Fruit fly (Drosophila melanogaster) whole organism, embryonic: Measurements from ENCODE around the gene CG13138.

Experiments used
- Adf1 ChIP-seq: fragments of 200-800 bp; sonication (Bioruptor generic); IDR thresholded peaks from 2 replicates; pipeline ENCODE4 v1.3.6; 2022; ENCODE audit warnings: missing biosample characterization, missing genetic modification characterization
- Asciz ChIP-seq: fragments of 200-800 bp; sonication (Bioruptor generic); optimal IDR thresholded peaks from 2 replicates; lab custom pipeline; 2017; ENCODE audit warnings: missing biosample characterization, mild to moderate bottlenecking, missing genetic modification characterization, missing genetic modification reagents
- B-H1 ChIP-seq: fragments of 200-800 bp; sonication (Bioruptor generic); IDR thresholded peaks from 3 replicates; pipeline ENCODE4 v1.3.6; 2022; ENCODE audit warnings: missing biosample characterization, missing genetic modification characterization
- B-H2 ChIP-seq: fragments of 200-800 bp; sonication (Bioruptor generic); optimal IDR thresholded peaks from 2 replicates; lab custom pipeline; 2018; ENCODE audit warnings: missing biosample characterization, mild to moderate bottlenecking, missing genetic modification characterization
- Bdp1 ChIP-seq: fragments of 200-800 bp; sonication (Bioruptor generic); optimal IDR thresholded peaks from 3 replicates; lab custom pipeline; 2016; ENCODE audit warnings: missing biosample characterization, missing genetic modification characterization
- CG10543 ChIP-seq: fragments of 200-800 bp; sonication (Bioruptor generic); optimal IDR thresholded peaks from 3 replicates; lab custom pipeline; 2017; ENCODE audit warnings: missing biosample characterization, mild to moderate bottlenecking, missing genetic modification characterization, moderate library complexity
- CG10654 ChIP-seq: fragments of 200-800 bp; sonication (Bioruptor generic); optimal IDR thresholded peaks from 2 replicates; lab custom pipeline; 2016; ENCODE audit warnings: missing biosample characterization, missing genetic modification characterization
- CG10959 ChIP-seq: fragments of 200-800 bp; sonication (Bioruptor generic); IDR thresholded peaks from 2 replicates; pipeline ENCODE4 v1.3.6; 2022; ENCODE audit warnings: missing biosample characterization, missing genetic modification characterization
- CG14965 ChIP-seq: fragments of 200-800 bp; sonication (Bioruptor generic); optimal IDR thresholded peaks from 2 replicates; lab custom pipeline; 2016; ENCODE audit warnings: missing biosample characterization, missing genetic modification characterization, borderline replicate concordance
- CG1647 ChIP-seq: fragments of 200-800 bp; sonication (Bioruptor generic); optimal IDR thresholded peaks from 3 replicates; lab custom pipeline; 2016; ENCODE audit warnings: missing biosample characterization, missing genetic modification characterization
- CG16863 ChIP-seq: fragments of 200-800 bp; sonication (Bioruptor generic); optimal IDR thresholded peaks from 3 replicates; lab custom pipeline; 2016; ENCODE audit warnings: missing biosample characterization, missing genetic modification characterization
- CG17802 ChIP-seq: fragments of 200-800 bp; sonication (Bioruptor generic); optimal IDR thresholded peaks from 2 replicates; lab custom pipeline; 2018; ENCODE audit warnings: missing biosample characterization, mild to moderate bottlenecking, missing genetic modification characterization, moderate library complexity
- CG18619 ChIP-seq: fragments of 200-800 bp; sonication (Bioruptor generic); optimal IDR thresholded peaks from 3 replicates; lab custom pipeline; 2017; ENCODE audit warnings: missing biosample characterization, mild to moderate bottlenecking, missing genetic modification characterization
- CG2889 ChIP-seq: fragments of 200-800 bp; sonication (Bioruptor generic); IDR thresholded peaks from 3 replicates; pipeline ENCODE4 v1.3.6; 2022; ENCODE audit warnings: missing biosample characterization, missing genetic modification characterization
- CG34224 ChIP-seq: fragments of 200-800 bp; sonication (Bioruptor generic); IDR thresholded peaks from 3 replicates; pipeline ENCODE4 v1.3.6; 2022; ENCODE audit warnings: missing biosample characterization, missing genetic modification characterization; ENCODE audit not compliant: partially characterized antibody
- CG3726 ChIP-seq: fragments of 200-800 bp; sonication (Bioruptor generic); IDR thresholded peaks from 3 replicates; pipeline ENCODE4, ENCODE4 v1.3.6; 2022; ENCODE audit warnings: missing biosample characterization, missing genetic modification characterization
- CG8281 ChIP-seq: fragments of 200-800 bp; sonication (Bioruptor generic); optimal IDR thresholded peaks from 2 replicates; lab custom pipeline; 2018; ENCODE audit warnings: missing biosample characterization, mild to moderate bottlenecking, missing genetic modification characterization, moderate library complexity
- CG9215 ChIP-seq: fragments of 200-800 bp; sonication (Bioruptor generic); IDR thresholded peaks from 2 replicates; pipeline ENCODE4 v1.3.6; 2022; ENCODE audit warnings: missing biosample characterization, missing genetic modification characterization
- CG9437 ChIP-seq: fragments of 200-800 bp; sonication (Bioruptor generic); optimal IDR thresholded peaks from 2 replicates; lab custom pipeline; 2018; ENCODE audit warnings: missing biosample characterization, mild to moderate bottlenecking, missing genetic modification characterization
- CTCF ChIP-seq: fragments of 200-800 bp; sonication (Bioruptor generic); optimal IDR thresholded peaks from 2 replicates; lab custom pipeline; 2017; ENCODE audit warnings: missing biosample characterization, mild to moderate bottlenecking, missing genetic modification characterization, moderate library complexity
- CoRest ChIP-seq: fragments of 200-800 bp; sonication (Bioruptor generic); optimal IDR thresholded peaks from 3 replicates; lab custom pipeline; 2018; ENCODE audit warnings: missing biosample characterization, mild to moderate bottlenecking, missing genetic modification characterization, moderate library complexity
- CrebB ChIP-seq: fragments of 200-800 bp; sonication (Bioruptor generic); optimal IDR thresholded peaks from 3 replicates; lab custom pipeline; 2018; ENCODE audit warnings: missing biosample characterization, mild to moderate bottlenecking, missing genetic modification characterization
- D19B ChIP-seq: fragments of 200-800 bp; sonication (Bioruptor generic); optimal IDR thresholded peaks from 2 replicates; lab custom pipeline; 2017; ENCODE audit warnings: missing biosample characterization, mild to moderate bottlenecking, missing genetic modification characterization
- Deaf1 ChIP-seq: fragments of 200-800 bp; optimal IDR thresholded peaks from 3 replicates; lab custom pipeline; 2019; ENCODE audit warnings: missing biosample characterization, mild to moderate bottlenecking, missing genetic modification characterization, moderate library complexity
- Gsc ChIP-seq: fragments of 200-800 bp; sonication (Bioruptor generic); IDR thresholded peaks from 2 replicates; pipeline ENCODE4 v1.3.6; 2022; ENCODE audit warnings: missing biosample characterization, missing genetic modification characterization
- Hr3 ChIP-seq: fragments of 200-800 bp; sonication (Bioruptor generic); optimal IDR thresholded peaks from 3 replicates; lab custom pipeline; 2016; ENCODE audit warnings: missing biosample characterization, missing genetic modification characterization
- Jarid2 ChIP-seq: fragments of 200-800 bp; sonication (Bioruptor generic); optimal IDR thresholded peaks from 3 replicates; lab custom pipeline; 2017; ENCODE audit warnings: mild to moderate bottlenecking, missing biosample characterization, missing genetic modification reagents, missing genetic modification characterization
- Lhr ChIP-seq: fragments of 200-800 bp; sonication (Bioruptor generic); optimal IDR thresholded peaks from 3 replicates; lab custom pipeline; 2017; ENCODE audit warnings: mild to moderate bottlenecking, missing biosample characterization, missing genetic modification reagents, missing genetic modification characterization
- Lpt ChIP-seq: fragments of >200 bp; optimal IDR thresholded peaks from 2 replicates; lab custom pipeline; 2018; ENCODE audit warnings: missing biosample characterization, missing genetic modification characterization
- NC2β ChIP-seq: fragments of 200-800 bp; sonication (Bioruptor generic); optimal IDR thresholded peaks from 2 replicates; lab custom pipeline; 2016; ENCODE audit warnings: missing biosample characterization, missing genetic modification characterization
- NK7.1 ChIP-seq: fragments of 200-800 bp; sonication (Bioruptor generic); optimal IDR thresholded peaks from 3 replicates; lab custom pipeline; 2016; ENCODE audit warnings: missing biosample characterization, missing genetic modification characterization
- Opbp ChIP-seq: fragments of 200-800 bp; sonication (Bioruptor generic); IDR thresholded peaks from 3 replicates; pipeline ENCODE4 v1.3.6; 2022; ENCODE audit warnings: missing biosample characterization, missing genetic modification characterization; ENCODE audit not compliant: partially characterized antibody
- Rx ChIP-seq: fragments of 200-800 bp; sonication (Bioruptor generic); IDR thresholded peaks from 2 replicates; pipeline ENCODE4 v1.3.6; 2022; ENCODE audit warnings: missing biosample characterization, missing genetic modification characterization
- Ssrp ChIP-seq: fragments of 200-800 bp; sonication (Bioruptor generic); optimal IDR thresholded peaks from 2 replicates; lab custom pipeline; 2018; ENCODE audit warnings: missing biosample characterization, mild to moderate bottlenecking, missing genetic modification characterization, moderate library complexity
- Taf1 ChIP-seq: fragments of 200-800 bp; sonication (Bioruptor generic); IDR thresholded peaks from 2 replicates; pipeline ENCODE4 v1.3.6; 2022; ENCODE audit warnings: missing biosample characterization, missing genetic modification characterization
- az2 ChIP-seq: fragments of 200-800 bp; sonication (Bioruptor generic); optimal IDR thresholded peaks from 3 replicates; lab custom pipeline; 2016; ENCODE audit warnings: missing biosample characterization, missing genetic modification characterization
- bsh ChIP-seq, 2 experiments: fragments of 200-800 bp; sonication (Bioruptor generic); optimal IDR thresholded peaks; 2 replicates each; lab custom pipeline; 2017 to 2018; ENCODE audit warnings: mild to moderate bottlenecking in 2 of 2, missing biosample characterization in 2 of 2, missing genetic modification characterization in 2 of 2, moderate library complexity in 1 of 2
- dysf ChIP-seq: fragments of 200-800 bp; sonication (Bioruptor generic); IDR thresholded peaks from 3 replicates; pipeline ENCODE4 v1.3.6; 2022; ENCODE audit warnings: missing biosample characterization, missing genetic modification characterization
- gro ChIP-seq: fragments of 200-800 bp; sonication (Bioruptor generic); optimal IDR thresholded peaks from 2 replicates; lab custom pipeline; 2016; ENCODE audit warnings: missing biosample characterization, missing genetic modification characterization
- ken ChIP-seq: fragments of 200-800 bp; sonication (Bioruptor generic); IDR thresholded peaks from 3 replicates; pipeline ENCODE4 v1.3.6; 2022; ENCODE audit warnings: missing biosample characterization, missing genetic modification characterization
- luna ChIP-seq: fragments of 200-800 bp; sonication (Bioruptor generic); optimal IDR thresholded peaks from 2 replicates; lab custom pipeline; 2016; ENCODE audit warnings: missing biosample characterization, missing genetic modification characterization
- nerfin-2 ChIP-seq: fragments of 200-800 bp; sonication (Bioruptor generic); IDR thresholded peaks from 2 replicates; pipeline ENCODE4 v1.3.6; 2022; ENCODE audit warnings: missing biosample characterization, missing genetic modification characterization; ENCODE audit not compliant: partially characterized antibody
- onecut ChIP-seq: fragments of 200-800 bp; sonication (Bioruptor generic); IDR thresholded peaks from 2 replicates; pipeline ENCODE4 v1.3.6; 2022; ENCODE audit warnings: missing biosample characterization, missing genetic modification characterization
- p53 ChIP-seq: fragments of 200-800 bp; sonication (Bioruptor generic); optimal IDR thresholded peaks from 2 replicates; lab custom pipeline; 2016; ENCODE audit warnings: missing biosample characterization, missing genetic modification characterization
- slbo ChIP-seq: fragments of 200-800 bp; sonication (Bioruptor generic); IDR thresholded peaks from 2 replicates; pipeline ENCODE4 v1.3.6; 2022; ENCODE audit warnings: missing biosample characterization, missing genetic modification characterization
- slou ChIP-seq: fragments of 200-800 bp; sonication (Bioruptor generic); optimal IDR thresholded peaks from 3 replicates; lab custom pipeline; 2016; ENCODE audit warnings: missing biosample characterization, missing genetic modification characterization
- tin ChIP-seq: fragments of 200-800 bp; sonication (Bioruptor generic); optimal IDR thresholded peaks from 3 replicates; lab custom pipeline; 2016; ENCODE audit warnings: missing biosample characterization, missing genetic modification characterization
- tio ChIP-seq: fragments of 200-800 bp; sonication (Bioruptor generic); optimal IDR thresholded peaks from 2 replicates; lab custom pipeline; 2017; ENCODE audit warnings: missing biosample characterization, missing genetic modification characterization, inconsistent platforms
- trh ChIP-seq: fragments of 200-800 bp; sonication (Bioruptor generic); optimal IDR thresholded peaks from 2 replicates; lab custom pipeline; 2016; ENCODE audit warnings: missing biosample characterization, missing genetic modification characterization
- vnd ChIP-seq: fragments of 200-800 bp; sonication (Bioruptor generic); IDR thresholded peaks from 3 replicates; pipeline ENCODE4 v1.3.6; 2022; ENCODE audit warnings: missing biosample characterization, missing genetic modification characterization; ENCODE audit not compliant: partially characterized antibody
- wdn ChIP-seq: fragments of 200-800 bp; sonication (Bioruptor generic); IDR thresholded peaks from 2 replicates; pipeline ENCODE4 v1.3.6; 2022; ENCODE audit warnings: missing biosample characterization, missing genetic modification characterization

CG13138 gene

DNA sequence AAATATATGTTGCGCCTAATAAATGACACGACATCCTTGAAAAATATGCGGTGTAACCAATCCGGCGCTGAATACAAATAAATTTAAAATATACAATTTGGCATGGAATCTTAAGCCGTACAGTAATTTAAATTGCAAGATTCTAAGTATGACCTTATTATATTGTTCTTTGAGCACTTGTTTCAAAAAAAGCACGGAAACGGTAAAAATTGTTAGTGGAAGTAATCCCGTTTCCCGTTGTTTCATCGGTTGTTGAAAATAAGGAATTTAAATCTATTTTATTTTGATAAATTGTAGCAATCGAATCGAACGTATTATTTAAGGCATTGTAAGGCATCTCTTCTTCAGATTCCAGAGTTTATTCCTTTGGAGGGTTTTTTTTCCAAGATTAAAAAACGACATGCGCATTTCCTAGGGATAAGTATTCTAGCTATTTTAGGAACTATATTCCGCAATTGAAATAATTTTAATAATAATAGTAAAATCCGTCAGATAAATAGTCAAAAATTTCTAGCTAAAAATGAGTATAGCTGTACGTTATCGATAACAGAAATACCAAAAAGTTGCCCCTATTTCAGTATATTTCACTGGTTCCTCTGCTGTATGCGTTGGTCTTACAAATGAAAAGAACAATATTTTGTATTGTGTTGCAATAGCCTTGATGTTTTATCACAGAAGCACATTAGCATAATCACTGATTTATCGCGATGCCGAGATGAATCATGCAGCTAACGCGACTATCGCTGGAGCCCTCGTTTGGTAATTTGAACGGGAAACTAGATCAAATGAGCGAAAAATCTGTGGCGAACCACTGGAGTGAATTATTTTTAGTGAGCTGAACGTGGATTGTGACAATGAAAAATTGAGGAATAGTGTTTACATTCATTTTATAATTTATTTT, 31.5 kb upstream of the CG13138 start, which contains the start of gene GATAd (continued):
- TF ChIP-seq CG3726 (GFP tag; lab: Robert Waterston, UW), result no peak
- TF ChIP-seq slbo (GFP tag; lab: Robert Waterston, UW), result no peak
- TF ChIP-seq CG1647 (GFP tag; lab: Kevin White, UChicago), result no peak
- no peak for TF ChIP-seq Gsc
- no peak for TF ChIP-seq slou (GFP tag; lab: Kevin White, UChicago)
- no peak for TF ChIP-seq CG10959 (GFP tag; lab: Robert Waterston, UW)
- no peak for TF ChIP-seq CrebB
- no peak for TF ChIP-seq bsh (GFP tag; optimal IDR thresholded peaks at IDR 0.05; lab: Kevin White, UChicago)
- TF ChIP-seq Lpt (GFP tag; lab: Kevin White, UChicago), result no peak
- no peak for TF ChIP-seq Rx (GFP tag; lab: Robert Waterston, UW)
- no peak for TF ChIP-seq Ssrp
- TF ChIP-seq NK7.1, result no peak
- TF ChIP-seq Jarid2 (GFP tag; lab: Kevin White, UChicago), result no peak
- TF ChIP-seq Adf1, result no peak
- no peak for TF ChIP-seq ken
- TF ChIP-seq CoRest, result peak; percentile 24
- TF ChIP-seq CG16863 (GFP tag; lab: Kevin White, UChicago), result no peak
- no peak for TF ChIP-seq Asciz (GFP tag; lab: Kevin White, UChicago)
- TF ChIP-seq Lhr (GFP tag; lab: Kevin White, UChicago), result no peak
- no peak for TF ChIP-seq B-H2 (GFP tag; lab: Kevin White, UChicago)
- no peak for TF ChIP-seq Bdp1 (GFP tag; lab: Kevin White, UChicago)
- no peak for TF ChIP-seq CG34224
- TF ChIP-seq NC2β (GFP tag; lab: Kevin White, UChicago), result no peak
- peak; percentile 79 for TF ChIP-seq CG8281
- peak; percentile 1 for TF ChIP-seq CTCF (GFP tag; lab: Kevin White, UChicago)
- no peak for TF ChIP-seq CG2889 (GFP tag; lab: Robert Waterston, UW)
- TF ChIP-seq B-H1, result no peak
- TF ChIP-seq CG18619, result no peak
- no peak for TF ChIP-seq nerfin-2 (GFP tag; lab: Robert Waterston, UW)
- TF ChIP-seq Opbp (GFP tag; lab: Robert Waterston, UW), result no peak
- no peak for TF ChIP-seq dysf
- TF ChIP-seq Hr3 (GFP tag; lab: Kevin White, UChicago), result peak; percentile 12
- TF ChIP-seq p53 (GFP tag; lab: Kevin White, UChicago), result no peak
- no peak for TF ChIP-seq CG9437 (GFP tag; lab: Kevin White, UChicago)
- TF ChIP-seq tio (GFP tag; lab: Kevin White, UChicago), result no peak
- TF ChIP-seq az2 (GFP tag; lab: Kevin White, UChicago), result no peak
- TF ChIP-seq onecut (GFP tag; lab: Robert Waterston, UW), result no peak
- no peak for TF ChIP-seq wdn
- no peak for TF ChIP-seq CG14965 (GFP tag; lab: Kevin White, UChicago)
- peak; percentile 19 for TF ChIP-seq CG10543
- TF ChIP-seq vnd (GFP tag; lab: Robert Waterston, UW), result no peak
- no peak for TF ChIP-seq CG17802 (tag; lab: Kevin White, UChicago)
- no peak for TF ChIP-seq CG9215 (GFP tag; lab: Robert Waterston, UW)
- TF ChIP-seq gro (GFP tag; lab: Kevin White, UChicago), result no peak
- no peak for TF ChIP-seq tin (GFP tag; lab: Kevin White, UChicago)
- no peak for TF ChIP-seq Taf1 (GFP tag; lab: Robert Waterston, UW)
- no peak for TF ChIP-seq trh
- no peak for TF ChIP-seq Deaf1 (tag; lab: Kevin White, UChicago)
- TF ChIP-seq D19B, result no peak
- no peak for TF ChIP-seq CG10654 (GFP tag; lab: Kevin White, UChicago)
- TF ChIP-seq luna (GFP tag; lab: Kevin White, UChicago), result no peak
